Fruit fly (Drosophila melanogaster) whole organism, prepupa: ENCODE data around the gene CG11378.

Experiments used
- CG10631 ChIP-seq: fragments of 200-800 bp; sonication (Bioruptor generic); optimal IDR thresholded peaks from 2 replicates; lab custom pipeline; 2016; ENCODE audit warnings: missing biosample characterization, missing genetic modification characterization
- CG10669 ChIP-seq: fragments of 200-800 bp; sonication (Bioruptor generic); optimal IDR thresholded peaks from 3 replicates; lab custom pipeline; 2018; ENCODE audit warnings: missing biosample characterization, mild to moderate bottlenecking, missing genetic modification characterization, moderate library complexity
- CG11294 ChIP-seq: fragments of 200-800 bp; sonication (Bioruptor generic); IDR thresholded peaks from 2 replicates; pipeline ENCODE4 v1.3.6; 2022; ENCODE audit warnings: missing biosample characterization, missing genetic modification characterization
- CG11902 ChIP-seq: fragments of 200-800 bp; sonication (Bioruptor generic); optimal IDR thresholded peaks from 3 replicates; lab custom pipeline; 2016; ENCODE audit warnings: missing biosample characterization, missing genetic modification characterization
- CG1621 ChIP-seq: fragments of 200-800 bp; sonication (Bioruptor generic); optimal IDR thresholded peaks from 3 replicates; lab custom pipeline; 2018; ENCODE audit warnings: missing biosample characterization, mild to moderate bottlenecking, missing genetic modification characterization
- CG16779 ChIP-seq: fragments of 200-800 bp; sonication (Bioruptor generic); optimal IDR thresholded peaks from 3 replicates; lab custom pipeline; 2017; ENCODE audit warnings: missing biosample characterization, mild to moderate bottlenecking, missing genetic modification characterization
- CG3032 ChIP-seq: fragments of 200-800 bp; optimal IDR thresholded peaks from 2 replicates; lab custom pipeline; 2019; ENCODE audit warnings: missing biosample characterization, mild to moderate bottlenecking, missing genetic modification characterization, moderate library complexity
- CG31627 ChIP-seq: fragments of 200-800 bp; sonication (Bioruptor generic); optimal IDR thresholded peaks from 3 replicates; lab custom pipeline; 2016; ENCODE audit warnings: missing biosample characterization, missing genetic modification characterization
- CG32006 ChIP-seq: fragments of 200-800 bp; sonication (Bioruptor generic); optimal IDR thresholded peaks from 3 replicates; lab custom pipeline; 2017; ENCODE audit warnings: missing biosample characterization, mild to moderate bottlenecking, missing genetic modification characterization
- CG34406 ChIP-seq: fragments of 200-800 bp; sonication (Bioruptor generic); optimal IDR thresholded peaks from 3 replicates; lab custom pipeline; 2016; ENCODE audit warnings: missing biosample characterization, missing genetic modification characterization
- CG3919 ChIP-seq: fragments of 200-800 bp; sonication (Bioruptor generic); optimal IDR thresholded peaks from 3 replicates; lab custom pipeline; 2016; ENCODE audit warnings: missing biosample characterization, missing genetic modification characterization
- CG4318 ChIP-seq: fragments of 200-800 bp; sonication (Bioruptor generic); optimal IDR thresholded peaks from 3 replicates; lab custom pipeline; 2017; ENCODE audit warnings: missing biosample characterization, mild to moderate bottlenecking, missing genetic modification characterization
- CG6163 ChIP-seq: fragments of 200-800 bp; sonication (Bioruptor generic); IDR thresholded peaks from 3 replicates; pipeline ENCODE4 v1.3.6; 2022; ENCODE audit warnings: missing biosample characterization, missing genetic modification characterization
- CG6792 ChIP-seq: fragments of 200-800 bp; sonication (Bioruptor generic); optimal IDR thresholded peaks from 3 replicates; lab custom pipeline; 2016; ENCODE audit warnings: missing biosample characterization, missing genetic modification characterization
- CG6808 ChIP-seq: fragments of 200-800 bp; sonication (Bioruptor generic); optimal IDR thresholded peaks from 3 replicates; lab custom pipeline; 2017; ENCODE audit warnings: missing biosample characterization, missing genetic modification characterization, mild to moderate bottlenecking, moderate library complexity, missing genetic modification reagents
- CG6854 ChIP-seq: fragments of 200-800 bp; sonication (Bioruptor generic); optimal IDR thresholded peaks from 2 replicates; lab custom pipeline; 2017; ENCODE audit warnings: missing biosample characterization, mild to moderate bottlenecking, missing genetic modification characterization
- CG7368 ChIP-seq: fragments of 200-800 bp; sonication (Bioruptor generic); optimal IDR thresholded peaks from 3 replicates; lab custom pipeline; 2016; ENCODE audit warnings: missing biosample characterization, missing genetic modification characterization
- CG8119 ChIP-seq: fragments of 200-800 bp; sonication (Bioruptor generic); IDR thresholded peaks from 3 replicates; pipeline ENCODE4 v1.3.6; 2022; ENCODE audit warnings: missing biosample characterization, missing genetic modification characterization
- CG8319 ChIP-seq: fragments of 200-800 bp; sonication (Bioruptor generic); optimal IDR thresholded peaks from 3 replicates; lab custom pipeline; 2016; ENCODE audit warnings: missing biosample characterization, missing genetic modification characterization
- CG9139 ChIP-seq: fragments of 200-800 bp; sonication (Bioruptor generic); optimal IDR thresholded peaks from 3 replicates; lab custom pipeline; 2017; ENCODE audit warnings: missing biosample characterization, mild to moderate bottlenecking, missing genetic modification characterization
- Eip75B ChIP-seq: fragments of 200-800 bp; sonication (Bioruptor generic); optimal IDR thresholded peaks from 3 replicates; lab custom pipeline; 2016; ENCODE audit warnings: missing biosample characterization, missing genetic modification characterization
- Eip78C ChIP-seq: fragments of 200-800 bp; sonication (Bioruptor generic); peaks from one replicate; lab custom pipeline; 2016; ENCODE audit warnings: missing biosample characterization, missing genetic modification characterization
- Eip93F ChIP-seq: fragments of 200-800 bp; sonication (Bioruptor generic); optimal IDR thresholded peaks from 2 replicates; lab custom pipeline; 2016; ENCODE audit warnings: missing biosample characterization, mild to moderate bottlenecking, missing genetic modification characterization
- Ets96B ChIP-seq: fragments of 200-800 bp; optimal IDR thresholded peaks from 2 replicates; lab custom pipeline; 2019; ENCODE audit warnings: missing biosample characterization, mild to moderate bottlenecking, missing genetic modification characterization, moderate library complexity
- Gug ChIP-seq: fragments of 200-800 bp; sonication (Bioruptor generic); IDR thresholded peaks from 2 replicates; pipeline ENCODE4 v1.3.6; 2022; ENCODE audit warnings: missing biosample characterization, missing genetic modification characterization
- Hr38 ChIP-seq: sonication (Bioruptor generic); optimal IDR thresholded peaks from 2 replicates; lab custom pipeline; 2016; ENCODE audit warnings: missing biosample characterization, missing genetic modification characterization
- Hr39 ChIP-seq: fragments of 200-800 bp; sonication (Bioruptor generic); optimal IDR thresholded peaks from 2 replicates; lab custom pipeline; 2016; ENCODE audit warnings: missing biosample characterization, missing genetic modification characterization
- Hr4 ChIP-seq: fragments of 200-800 bp; sonication (Bioruptor generic); optimal IDR thresholded peaks from 3 replicates; lab custom pipeline; 2016; ENCODE audit warnings: missing biosample characterization, missing genetic modification characterization
- Lpt ChIP-seq: fragments of 200-800 bp; sonication (Bioruptor generic); optimal IDR thresholded peaks from 3 replicates; lab custom pipeline; 2016; ENCODE audit warnings: missing biosample characterization, missing genetic modification characterization
- Met ChIP-seq: fragments of 200-800 bp; sonication (Bioruptor generic); optimal IDR thresholded peaks from 3 replicates; lab custom pipeline; 2016; ENCODE audit warnings: missing biosample characterization, missing genetic modification characterization
- OdsH ChIP-seq: fragments of 200-800 bp; sonication (Bioruptor generic); optimal IDR thresholded peaks from 3 replicates; lab custom pipeline; 2016; ENCODE audit warnings: missing biosample characterization, missing genetic modification characterization
- Smox ChIP-seq: fragments of 200-800 bp; sonication (Bioruptor generic); optimal IDR thresholded peaks from 3 replicates; lab custom pipeline; 2016; ENCODE audit warnings: missing biosample characterization, missing genetic modification characterization
- Sox15 ChIP-seq: fragments of 200-800 bp; sonication (Bioruptor generic); optimal IDR thresholded peaks from 3 replicates; lab custom pipeline; 2016; ENCODE audit warnings: missing biosample characterization, missing genetic modification characterization
- achi ChIP-seq: fragments of 200-800 bp; sonication (Bioruptor generic); optimal IDR thresholded peaks from 3 replicates; lab custom pipeline; 2016; ENCODE audit warnings: missing biosample characterization, missing genetic modification characterization
- acj6 ChIP-seq: fragments of 200-800 bp; sonication (Bioruptor generic); optimal IDR thresholded peaks from 3 replicates; lab custom pipeline; 2016; ENCODE audit warnings: missing biosample characterization, missing genetic modification characterization
- cyc ChIP-seq: fragments of 200-800 bp; sonication (Bioruptor generic); optimal IDR thresholded peaks from 3 replicates; lab custom pipeline; 2016; ENCODE audit warnings: missing biosample characterization, missing genetic modification characterization
- dac ChIP-seq: fragments of 200-800 bp; sonication (Bioruptor generic); optimal IDR thresholded peaks from 2 replicates; lab custom pipeline; 2017; ENCODE audit warnings: missing biosample characterization, mild to moderate bottlenecking, missing genetic modification characterization
- dsx ChIP-seq: fragments of 200-800 bp; optimal IDR thresholded peaks from 3 replicates; lab custom pipeline; 2019; ENCODE audit warnings: missing biosample characterization, mild to moderate bottlenecking, missing genetic modification characterization, moderate library complexity; ENCODE audit not compliant: poor library complexity, severe bottlenecking
- eg ChIP-seq: fragments of 200-800 bp; sonication (Bioruptor generic); IDR thresholded peaks from 3 replicates; pipeline ENCODE4 v1.3.6; 2022; ENCODE audit warnings: missing biosample characterization, missing genetic modification characterization
- esn ChIP-seq: fragments of 200-800 bp; sonication (Bioruptor generic); optimal IDR thresholded peaks from 2 replicates; lab custom pipeline; 2016; ENCODE audit warnings: missing biosample characterization, mild to moderate bottlenecking, missing genetic modification characterization, moderate library complexity
- fd85E ChIP-seq: fragments of 200-800 bp; sonication (Bioruptor generic); optimal IDR thresholded peaks from 3 replicates; lab custom pipeline; 2016; ENCODE audit warnings: missing biosample characterization, missing genetic modification characterization
- fkh ChIP-seq: fragments of 200-800 bp; sonication (Bioruptor generic); optimal IDR thresholded peaks from 3 replicates; lab custom pipeline; 2017; ENCODE audit warnings: missing biosample characterization, mild to moderate bottlenecking, missing genetic modification characterization, moderate library complexity
- net ChIP-seq: fragments of 200-800 bp; sonication (Bioruptor generic); optimal IDR thresholded peaks from 3 replicates; lab custom pipeline; 2016; ENCODE audit warnings: missing biosample characterization, missing genetic modification characterization
- salr ChIP-seq, 2 experiments: fragments of 200-800 bp; sonication (Bioruptor generic); optimal IDR thresholded peaks; 3 replicates each; lab custom pipeline; 2016 to 2018; ENCODE audit warnings: missing biosample characterization in 2 of 2, missing genetic modification characterization in 2 of 2, mild to moderate bottlenecking in 1 of 2
- spab ChIP-seq: fragments of 200-800 bp; sonication (Bioruptor generic); optimal IDR thresholded peaks from 2 replicates; lab custom pipeline; 2017; ENCODE audit warnings: missing biosample characterization, mild to moderate bottlenecking, missing genetic modification characterization, missing genetic modification reagents
- svp ChIP-seq: fragments of 200-800 bp; sonication (Bioruptor generic); peaks from one replicate; lab custom pipeline; 2016; ENCODE audit warnings: missing biosample characterization, missing genetic modification characterization
- topi ChIP-seq: fragments of 200-800 bp; sonication (Bioruptor generic); optimal IDR thresholded peaks from 3 replicates; lab custom pipeline; 2016; ENCODE audit warnings: missing biosample characterization, missing genetic modification characterization
- vri ChIP-seq: fragments of 200-800 bp; sonication (Bioruptor generic); optimal IDR thresholded peaks from 3 replicates; lab custom pipeline; 2016; ENCODE audit warnings: missing biosample characterization, mild to moderate bottlenecking, missing genetic modification characterization

The CG11378 gene

dm6 chrX:1170117-1170878 lies at the start of gene CG11378:
Gene CG11378, plus strand, starts transcription at chrX:1170828.
- TF ChIP-seq CG16779 (tag; lab: Kevin White, UChicago): no peak
- TF ChIP-seq svp (GFP tag; lab: Kevin White, UChicago): peak; percentile 50
- no peak for TF ChIP-seq Sox15
- no peak for TF ChIP-seq Eip93F (GFP tag; lab: Kevin White, UChicago)
- no peak for TF ChIP-seq topi (GFP tag; lab: Kevin White, UChicago)
- TF ChIP-seq Eip78C (GFP tag; lab: Kevin White, UChicago): peak; percentile 24
- TF ChIP-seq Ets96B (tag; lab: Kevin White, UChicago): no peak
- no peak for TF ChIP-seq CG11902
- TF ChIP-seq net: no peak
- no peak for TF ChIP-seq Eip75B (GFP tag; lab: Kevin White, UChicago)

- TF ChIP-seq vri: no peak
- no peak for TF ChIP-seq CG1621 (tag; lab: Kevin White, UChicago)
- TF ChIP-seq acj6 (GFP tag; lab: Kevin White, UChicago): peak; percentile 2
- TF ChIP-seq CG6163 (GFP tag; lab: Robert Waterston, UW): peak; percentile 48; the same call in 1 of the 3 replicates
- peak; percentile 56 for TF ChIP-seq Gug (GFP tag; lab: Robert Waterston, UW)
- TF ChIP-seq Met (GFP tag; lab: Kevin White, UChicago): peak; percentile 41
- no peak for TF ChIP-seq CG7368 (GFP tag; lab: Kevin White, UChicago)
- peak; percentile 45 for TF ChIP-seq achi (GFP tag; lab: Kevin White, UChicago)
- peak; percentile 6 for TF ChIP-seq CG4318 (GFP tag; lab: Kevin White, UChicago)
- no peak for TF ChIP-seq CG9139 (GFP tag; lab: Kevin White, UChicago)
- TF ChIP-seq dsx (GFP tag; lab: Kevin White, UChicago): no peak
- TF ChIP-seq Eip93F (GFP tag; lab: Kevin White, UChicago): no peak
- peak; percentile 49 for TF ChIP-seq Hr4 (GFP tag; lab: Kevin White, UChicago)
- TF ChIP-seq CG6808 (GFP tag; lab: Kevin White, UChicago): no peak
- TF ChIP-seq Ets96B (tag; lab: Kevin White, UChicago): no peak
- no peak for TF ChIP-seq CG16779 (tag; lab: Kevin White, UChicago)
- TF ChIP-seq CG3032 (tag; lab: Kevin White, UChicago): no peak
- no peak for TF ChIP-seq CG6854
- TF ChIP-seq CG32006 (GFP tag; lab: Kevin White, UChicago): peak; percentile 30
- TF ChIP-seq esn (GFP tag; lab: Kevin White, UChicago): peak; percentile 30
- TF ChIP-seq fkh: no peak
- no peak for TF ChIP-seq Hr38 (GFP tag; lab: Kevin White, UChicago)
- TF ChIP-seq spab: no peak
- TF ChIP-seq Eip78C (GFP tag; lab: Kevin White, UChicago): peak; percentile 64
- no peak for TF ChIP-seq dac (GFP tag; lab: Kevin White, UChicago)
- TF ChIP-seq CG10631 (GFP tag; lab: Kevin White, UChicago): no peak
- no peak for TF ChIP-seq fd85E (GFP tag; lab: Kevin White, UChicago)
- TF ChIP-seq CG10669: no peak
- TF ChIP-seq Lpt (GFP tag; lab: Kevin White, UChicago): peak; percentile 20
- TF ChIP-seq OdsH (GFP tag; lab: Kevin White, UChicago): peak; percentile 15
- peak; percentile 18 for TF ChIP-seq CG31627 (GFP tag; lab: Kevin White, UChicago)
- TF ChIP-seq Eip75B (GFP tag; lab: Kevin White, UChicago): peak; percentile 1
- 0 out of 2 replicates have a peak, but pooled peaks have one; percentile 10 for TF ChIP-seq CG11294
- peak; percentile 13 for TF ChIP-seq topi (GFP tag; lab: Kevin White, UChicago)
- TF ChIP-seq cyc: no peak
- peak; percentile 24 for TF ChIP-seq net
- peak; percentile 77 for TF ChIP-seq eg (GFP tag; lab: Robert Waterston, UW)
- peak; percentile 34 for TF ChIP-seq Hr39 (GFP tag; lab: Kevin White, UChicago)
- TF ChIP-seq CG34406 (GFP tag; lab: Kevin White, UChicago): peak; percentile 30
- TF ChIP-seq CG8319 (GFP tag; lab: Kevin White, UChicago): no peak
- TF ChIP-seq Smox (GFP tag; lab: Kevin White, UChicago): no peak
- TF ChIP-seq salr (GFP tag; optimal IDR thresholded peaks at IDR 0.05; lab: Kevin White, UChicago): peak in 1 of 2 experiments; percentile 20
- no peak for TF ChIP-seq CG6792 (GFP tag; lab: Kevin White, UChicago)
- peak; percentile 6 for TF ChIP-seq CG3919 (GFP tag; lab: Kevin White, UChicago)
- TF ChIP-seq CG8119 (GFP tag; lab: Robert Waterston, UW): peak; percentile 61; the same call in 2 of the 3 replicates
Observed at dm6 chrX:1120896-1121295, 49.7 kb upstream of the CG11378 start.
